Worm (Caenorhabditis elegans): ENCODE results near the gene Y61B8A.6.

- TF ChIP-seq flt-1 (GFP tag; IDR thresholded peaks at IDR 0.05) (no peak), klf-2 (GFP tag; conservative IDR thresholded peaks at IDR 0.05) (no peak), med-1 (GFP tag; optimal IDR thresholded peaks at IDR 0.05; ENCODE audit: insufficient read depth) (no peak), tab-1 (GFP tag; IDR thresholded peaks at IDR 0.05) (no peak), T22C8.4 (GFP tag; IDR thresholded peaks at IDR 0.05) (no peak), cog-1 (tag; optimal IDR thresholded peaks at IDR 0.05) (no peak), ref-1 (GFP tag; conservative IDR thresholded peaks at IDR 0.05) (no peak), ztf-23 (GFP tag; IDR thresholded peaks at IDR 0.05) (no peak), ztf-29 (GFP tag; IDR thresholded peaks at IDR 0.05) (no peak)
Observed at ce11 chrV:17226119-17226518, 25.6 kb upstream of the Y61B8A.6 start, which contains the start of gene srh-112.

Data from whole organism, midembryonic.